Fruit fly (Drosophila melanogaster): ENCODE data around the gene Uro.
"Not testable (repeated sequence)": the region's sequence is repeated elsewhere in the genome, so short reads cannot be mapped to it uniquely, and the experiment has no call there.

Uro gene

dm6 chr2L:7779785-7780184 lies at the start of gene Uro:
TSS of gene Uro (plus strand) at chr2L:7780085.
- TF ChIP-seq CG8478 (optimal IDR thresholded peaks at IDR 0.05) (no peak), CTCF (optimal IDR thresholded peaks at IDR 0.05) (no peak)

dm6 chr2L:7732570-7732969 lies 47.3 kb upstream of the Uro start, which contains the start of gene CG13796:
TSS of gene CG13796 (minus strand) at chr2L:7732670.
- TF ChIP-seq CG8478, CTCF (optimal IDR thresholded peaks at IDR 0.05): not testable (repeated sequence)

- TF ChIP-seq CG8478, CTCF (optimal IDR thresholded peaks at IDR 0.05): not testable (repeated sequence)
Observed at dm6 chr2L:7738709-7739108, 41.2 kb upstream of the Uro start, which contains the start of gene CG31904. TSS of gene CG31904 (minus strand) at chr2L:7738809.

dm6 chr2L:7741437-7741836 lies 38.4 kb upstream of the Uro start, which contains the start of gene Acp1:
TSS of gene Acp1 (minus strand) at chr2L:7741537.
- TF ChIP-seq CTCF (optimal IDR thresholded peaks at IDR 0.05) (no peak), CG8478 (optimal IDR thresholded peaks at IDR 0.05) (no peak)

- TF ChIP-seq CTCF (optimal IDR thresholded peaks at IDR 0.05) (no peak), CG8478 (optimal IDR thresholded peaks at IDR 0.05) (no peak)
Observed at dm6 chr2L:7744208-7744607, 35.7 kb upstream of the Uro start.

- TF ChIP-seq CTCF (optimal IDR thresholded peaks at IDR 0.05) (no peak), CG8478 (optimal IDR thresholded peaks at IDR 0.05) (no peak)
Observed at dm6 chr2L:7744739-7745138, 35.1 kb upstream of the Uro start, which contains the start of gene CG7214. TSS of gene CG7214 (minus strand) at chr2L:7744839.

dm6 chr2L:7746975-7747374 lies 32.9 kb upstream of the Uro start, which contains the start of gene ATPsynGL:
TSS of gene ATPsynGL (plus strand) at chr2L:7747275.
- TF ChIP-seq CG8478 (optimal IDR thresholded peaks at IDR 0.05) (no peak), CTCF (optimal IDR thresholded peaks at IDR 0.05) (no peak)

dm6 chr2L:7750631-7751161 lies 29.2 kb upstream of the Uro start:
- TF ChIP-seq CTCF (optimal IDR thresholded peaks at IDR 0.05) (no peak), CG8478 (optimal IDR thresholded peaks at IDR 0.05) (no peak)

dm6 chr2L:7753086-7753485 lies 26.8 kb upstream of the Uro start, which contains the start of gene CG7203:
TSS of gene CG7203 (minus strand) at chr2L:7753186.
- no peak for TF ChIP-seq CTCF (optimal IDR thresholded peaks at IDR 0.05)
- TF ChIP-seq CG8478 (optimal IDR thresholded peaks at IDR 0.05) = no peak

- TF ChIP-seq CG8478 (optimal IDR thresholded peaks at IDR 0.05) (no peak), CTCF (optimal IDR thresholded peaks at IDR 0.05) (no peak)
Observed at dm6 chr2L:7753874-7754273, 26.0 kb upstream of the Uro start, which contains the start of gene CG46025. TSS of gene CG46025 (plus strand) at chr2L:7754174.

- TF ChIP-seq CG8478 (optimal IDR thresholded peaks at IDR 0.05) (no peak), CTCF (optimal IDR thresholded peaks at IDR 0.05) (no peak)
Observed at dm6 chr2L:7754539-7754938, 25.3 kb upstream of the Uro start.

dm6 chr2L:7756835-7757234 lies 23.1 kb upstream of the Uro start:
- TF ChIP-seq CTCF (optimal IDR thresholded peaks at IDR 0.05) (no peak), CG8478 (optimal IDR thresholded peaks at IDR 0.05) (no peak)

dm6 chr2L:7767328-7767727 lies 12.6 kb upstream of the Uro start, which contains the start of gene CG7191:
TSS of gene CG7191 (plus strand) at chr2L:7767628.
- TF ChIP-seq CG8478 (optimal IDR thresholded peaks at IDR 0.05) = no peak
- TF ChIP-seq CTCF (optimal IDR thresholded peaks at IDR 0.05) = no peak

dm6 chr2L:7771891-7772290 lies 8.0 kb upstream of the Uro start:
- TF ChIP-seq CG8478 (optimal IDR thresholded peaks at IDR 0.05) (no peak), CTCF (optimal IDR thresholded peaks at IDR 0.05) (no peak)

- no peak for TF ChIP-seq CG8478 (optimal IDR thresholded peaks at IDR 0.05)
- TF ChIP-seq CTCF (optimal IDR thresholded peaks at IDR 0.05) = no peak
Observed at dm6 chr2L:7775260-7775659, 4.6 kb upstream of the Uro start.

dm6 chr2L:7777979-7778692 lies 1.7 kb upstream of the Uro start, which contains the start of gene CG7179:
TSS of gene CG7179 (minus strand) at chr2L:7778029.
- TF ChIP-seq CTCF (optimal IDR thresholded peaks at IDR 0.05) (no peak), CG8478 (optimal IDR thresholded peaks at IDR 0.05) (no peak)

Measured in S2 (cell line).